Worm (Caenorhabditis elegans) whole organism, L1 larva: ENCODE data around the gene C13E3.1.

Source experiments
- ama-1 ChIP-seq: fragments of 150-350 bp; optimal IDR thresholded peaks from 2 replicates; lab custom pipeline; 2014
- ceh-82 ChIP-seq, 3 experiments: fragments of 150-350 bp in 1 of 3; sonication (generic microtip) in 2 of 3; optimal IDR thresholded peaks; 2 replicates each; lab custom pipeline; 2014 to 2017; ENCODE audit warnings: missing biosample characterization in 3 of 3, missing genetic modification characterization in 3 of 3
- efl-1 ChIP-seq, 4 experiments: fragments of 150-350 bp; optimal IDR thresholded peaks in 3 of 4; peaks in 1 of 4; 1 replicate in 1 of 4; 2 replicates in 3 of 4; lab custom pipeline; 2014; ENCODE audit warnings: missing biosample characterization in 2 of 4, missing genetic modification characterization in 2 of 4, missing genetic modification reagents in 2 of 4
- elt-2 ChIP-seq: sonication (generic microtip); optimal IDR thresholded peaks from 2 replicates; lab custom pipeline; 2016; ENCODE audit warnings: missing genetic modification characterization, mild to moderate bottlenecking, inconsistent platforms, missing compliant biosample characterization, missing genetic modification reagents
- lir-3 ChIP-seq: sonication (generic microtip); optimal IDR thresholded peaks from 2 replicates; lab custom pipeline; 2016; ENCODE audit warnings: mild to moderate bottlenecking, missing genetic modification characterization, moderate library complexity, missing compliant biosample characterization; ENCODE audit not compliant: poor library complexity
- mep-1 ChIP-seq: fragments of 150-350 bp; optimal IDR thresholded peaks from 2 replicates; lab custom pipeline; 2014; ENCODE audit warnings: missing biosample characterization, missing genetic modification characterization
- nhr-12 ChIP-seq: sonication (generic microtip); optimal IDR thresholded peaks from 2 replicates; lab custom pipeline; 2017; ENCODE audit warnings: missing biosample characterization, missing genetic modification characterization
- nhr-28 ChIP-seq: fragments of 150-350 bp; optimal IDR thresholded peaks from 2 replicates; lab custom pipeline; 2014; ENCODE audit warnings: missing biosample characterization, missing genetic modification characterization
- pqm-1 ChIP-seq: sonication (generic microtip); optimal IDR thresholded peaks from 3 replicates; lab custom pipeline; 2017; ENCODE audit warnings: missing biosample characterization, missing genetic modification characterization
- snu-23 ChIP-seq: sonication (generic microtip); optimal IDR thresholded peaks from 2 replicates; lab custom pipeline; 2016; ENCODE audit warnings: missing genetic modification characterization, missing compliant biosample characterization
- unc-86 ChIP-seq: sonication (generic microtip); optimal IDR thresholded peaks from 2 replicates; lab custom pipeline; 2016; ENCODE audit warnings: missing genetic modification characterization, missing compliant biosample characterization
- zip-4 ChIP-seq: fragments of 200-800 bp; sonication (Bioruptor generic); optimal IDR thresholded peaks from 2 replicates; lab custom pipeline; 2018; ENCODE audit warnings: mild to moderate bottlenecking, missing genetic modification characterization, moderate library complexity, missing compliant biosample characterization

DNA sequence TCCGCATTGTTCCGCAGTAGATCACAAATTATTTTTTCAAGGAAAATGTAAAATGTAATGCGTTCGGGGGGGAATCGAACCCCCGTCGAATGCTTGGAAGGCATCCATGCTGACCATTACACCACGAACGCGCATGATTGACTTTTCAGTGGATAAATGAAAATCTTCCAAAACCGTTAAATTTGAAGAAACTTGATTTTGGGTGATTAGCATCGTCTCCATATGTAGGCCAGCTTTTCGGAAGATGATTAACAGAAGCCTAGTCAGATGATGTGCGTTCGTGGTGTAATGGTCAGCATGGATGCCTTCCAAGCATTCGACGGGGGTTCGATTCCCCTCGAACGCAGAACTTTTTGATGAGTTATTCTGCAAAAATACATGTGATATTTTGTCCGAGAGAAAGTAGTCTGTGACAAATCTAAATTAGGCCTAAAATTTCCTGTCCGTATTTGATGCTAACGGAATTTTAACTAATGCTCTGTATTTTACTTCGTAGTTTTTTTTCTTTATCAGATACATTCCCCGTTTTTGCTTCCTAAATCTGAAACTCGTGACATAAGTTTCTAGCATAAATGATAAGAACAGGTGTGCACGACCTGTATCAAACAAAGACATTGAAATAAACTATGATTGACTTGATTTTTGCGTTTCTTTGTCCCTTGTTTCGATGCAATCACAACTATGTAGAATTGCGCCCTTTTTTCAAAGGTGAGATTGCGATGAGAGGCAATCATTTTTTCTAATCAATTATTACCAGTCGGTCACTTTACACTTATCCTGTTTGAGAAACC is 46.3 kb upstream of the C13E3.1 start, which contains the start of gene C28G1.10:
- TF ChIP-seq nhr-12 (tag; lab: Kevin White, UChicago) (no peak), ceh-82 (tag; optimal IDR thresholded peaks at IDR 0.05; lab: Kevin White, UChicago) (no peak), zip-4 (GFP tag; lab: Kevin White, UChicago) (no peak), unc-86 (tag; lab: Kevin White, UChicago) (no peak), elt-2 (peak; percentile 76), efl-1 (optimal IDR thresholded peaks at IDR 0.05; lab: Kevin White, UChicago) (no peak), efl-1 (GFP tag; optimal IDR thresholded peaks at IDR 0.05 in 1 of 2; lab: Kevin White, UChicago) (no peak), ama-1 (lab: Kevin White, UChicago) (no peak), mep-1 (no peak), nhr-28 (tag; lab: Kevin White, UChicago) (no peak), pqm-1 (tag; lab: Kevin White, UChicago) (no peak), lir-3 (tag; lab: Kevin White, UChicago) (no peak), snu-23 (GFP tag; lab: Kevin White, UChicago) (no peak)
